Fruit fly (Drosophila melanogaster): ENCODE data around the gene CG18249.

Gene CG18249

DNA sequence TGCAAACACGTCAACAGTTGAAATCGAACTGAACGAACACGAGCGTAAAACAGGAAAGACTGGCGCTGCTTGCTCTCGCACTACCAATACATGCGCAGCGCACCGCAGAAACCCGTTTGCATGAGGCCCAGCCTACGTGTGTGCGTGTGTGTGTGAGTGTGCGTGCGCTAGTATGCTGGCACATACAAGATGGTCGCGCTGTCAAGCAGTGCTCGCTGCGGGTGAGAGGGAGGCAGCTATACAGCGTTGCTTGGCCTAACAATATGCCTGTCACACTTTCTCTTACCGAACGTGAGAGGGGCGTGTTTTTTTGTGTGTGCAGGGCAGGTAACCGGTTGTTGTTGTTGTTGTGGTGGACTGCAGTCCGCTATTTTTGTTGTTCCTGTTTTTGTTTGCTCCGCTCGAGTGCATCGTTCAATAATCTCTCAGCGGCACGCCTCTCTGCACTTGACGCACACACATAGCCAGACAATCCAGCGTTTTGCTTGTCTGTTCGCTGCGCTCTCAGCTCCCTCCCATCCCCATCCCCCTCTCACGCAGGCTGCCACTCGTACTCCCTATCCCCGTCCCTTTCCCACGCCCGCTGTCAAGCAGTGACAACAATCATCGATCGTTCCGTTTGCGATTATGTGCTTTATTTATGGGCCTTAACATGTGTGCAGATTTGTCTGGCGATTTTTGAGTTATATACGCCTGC, 38.4 kb upstream of the CG18249 start, which contains the start of gene grn (continued):
- TF ChIP-seq ranshi (GFP tag; IDR thresholded peaks at IDR 0.05): no peak
- TF ChIP-seq pum (GFP tag; optimal IDR thresholded peaks at IDR 0.05): no peak
- no peak for TF ChIP-seq shn (GFP tag; optimal IDR thresholded peaks at IDR 0.05)
- TF ChIP-seq CG31224 (GFP tag; IDR thresholded peaks at IDR 0.05): peak; percentile 34; the same call in 1 of the 2 replicates
- peak; percentile 46; the same call in 1 of the 2 replicates for TF ChIP-seq Bgb (GFP tag; IDR thresholded peaks at IDR 0.05; ENCODE audit: partially characterized antibody)
- TF ChIP-seq Mes4 (GFP tag; optimal IDR thresholded peaks at IDR 0.05): no peak
- peak; percentile 27 for TF ChIP-seq NC2β (GFP tag; optimal IDR thresholded peaks at IDR 0.05)
- peak; percentile 22 for TF ChIP-seq her (GFP tag; optimal IDR thresholded peaks at IDR 0.05)
- 0 out of 3 replicates have a peak, but pooled peaks have one; percentile 40 for TF ChIP-seq otp (GFP tag; IDR thresholded peaks at IDR 0.05)
- no peak for TF ChIP-seq Sox100B (GFP tag; optimal IDR thresholded peaks at IDR 0.05)
- no peak for TF ChIP-seq Oaz (GFP tag; IDR thresholded peaks at IDR 0.05)
- TF ChIP-seq ERR (GFP tag; optimal IDR thresholded peaks at IDR 0.05): no peak
- peak; percentile 28 for TF ChIP-seq pfk (GFP tag; optimal IDR thresholded peaks at IDR 0.05)
- no peak for TF ChIP-seq CG8765 (GFP tag; IDR thresholded peaks at IDR 0.05)
- TF ChIP-seq MESR4 (GFP tag; optimal IDR thresholded peaks at IDR 0.05): no peak
- no peak for TF ChIP-seq gce (GFP tag; IDR thresholded peaks at IDR 0.05)
- no peak for TF ChIP-seq bcd (GFP tag; optimal IDR thresholded peaks at IDR 0.05)
- TF ChIP-seq Dbx (GFP tag; IDR thresholded peaks at IDR 0.05): peak; percentile 45; the same call in 1 of the 3 replicates
- peak; percentile 32 for TF ChIP-seq jing (GFP tag; optimal IDR thresholded peaks at IDR 0.05)
- TF ChIP-seq CG3726 (GFP tag; IDR thresholded peaks at IDR 0.05): no peak
- TF ChIP-seq dan (GFP tag; IDR thresholded peaks at IDR 0.05): no peak
- no peak for TF ChIP-seq CG10267 (tag; optimal IDR thresholded peaks at IDR 0.05)
- TF ChIP-seq Drgx (GFP tag; IDR thresholded peaks at IDR 0.05): no peak
- TF ChIP-seq NK7.1 (GFP tag; optimal IDR thresholded peaks at IDR 0.05): no peak
- TF ChIP-seq HmgD (GFP tag; optimal IDR thresholded peaks at IDR 0.05): peak; percentile 99
- TF ChIP-seq D19B (GFP tag; optimal IDR thresholded peaks at IDR 0.05): no peak
- peak; percentile 83 for TF ChIP-seq sens (GFP tag)
- TF ChIP-seq ind (GFP tag; optimal IDR thresholded peaks at IDR 0.05): no peak
- TF ChIP-seq CG16813 (GFP tag; IDR thresholded peaks at IDR 0.05; ENCODE audit: partially characterized antibody): peak; percentile 38; the same call in 1 of the 3 replicates
- TF ChIP-seq dysf (GFP tag; IDR thresholded peaks at IDR 0.05): peak; percentile 22; the same call in 1 of the 3 replicates
- TF ChIP-seq hth (optimal IDR thresholded peaks at IDR 0.05): no peak
- no peak for TF ChIP-seq br (optimal IDR thresholded peaks at IDR 0.05)
- TF ChIP-seq Usf (GFP tag; optimal IDR thresholded peaks at IDR 0.05): no peak
- no peak for TF ChIP-seq CG2678 (tag; optimal IDR thresholded peaks at IDR 0.05)
- TF ChIP-seq CG6683 (GFP tag; optimal IDR thresholded peaks at IDR 0.05): no peak
- no peak for TF ChIP-seq CG2129 (GFP tag; IDR thresholded peaks at IDR 0.05; ENCODE audit: partially characterized antibody)
- no peak for TF ChIP-seq H15 (GFP tag; IDR thresholded peaks at IDR 0.05)
- TF ChIP-seq CG10979 (tag; optimal IDR thresholded peaks at IDR 0.05): peak; percentile 3
- TF ChIP-seq CG13624 (GFP tag; optimal IDR thresholded peaks at IDR 0.05): peak; percentile 47
- no peak for TF ChIP-seq CG7357 (GFP tag; IDR thresholded peaks at IDR 0.05)
- TF ChIP-seq Hey (tag; optimal IDR thresholded peaks at IDR 0.05): peak; percentile 33
- no peak for TF ChIP-seq CG15073 (GFP tag; optimal IDR thresholded peaks at IDR 0.05)
- TF ChIP-seq tup (GFP tag; optimal IDR thresholded peaks at IDR 0.05): no peak
- no peak for TF ChIP-seq CG18011 (GFP tag; optimal IDR thresholded peaks at IDR 0.05)
- TF ChIP-seq pb (GFP tag; optimal IDR thresholded peaks at IDR 0.05): no peak
- no peak for TF ChIP-seq CG11247 (GFP tag; IDR thresholded peaks at IDR 0.05)
- peak; percentile 19 for TF ChIP-seq CG8924 (tag; optimal IDR thresholded peaks at IDR 0.05)
- peak; percentile 7 for TF ChIP-seq jumu (GFP tag; optimal IDR thresholded peaks at IDR 0.05)
- no peak for TF ChIP-seq CG1233 (GFP tag; optimal IDR thresholded peaks at IDR 0.05)
- TF ChIP-seq crol (GFP tag; IDR thresholded peaks at IDR 0.05): peak; percentile 88
- TF ChIP-seq CG10462 (GFP tag; optimal IDR thresholded peaks at IDR 0.05): no peak
